Worm (Caenorhabditis elegans): ENCODE results near the gene K08E3.2.

DNA sequence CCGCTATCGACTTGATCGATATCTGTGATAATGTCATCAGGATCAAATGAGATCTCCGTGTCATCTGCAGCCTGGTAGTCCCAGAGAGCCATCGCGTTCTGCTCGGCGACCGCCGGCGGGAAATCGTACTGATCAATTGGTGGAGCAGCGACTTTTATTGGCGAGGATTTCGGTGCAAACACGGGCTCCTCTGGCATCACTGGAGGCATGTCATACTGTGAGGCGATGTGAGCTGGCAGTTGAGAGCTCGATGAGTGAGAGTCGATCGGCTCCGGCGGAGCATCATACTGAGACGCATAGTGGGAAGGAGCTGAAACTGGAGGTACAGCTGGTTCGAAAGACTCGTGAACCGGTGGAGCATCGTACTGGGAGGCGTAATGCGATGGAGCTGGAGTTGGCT is 11.2 kb upstream of the K08E3.2 start:
- TF ChIP-seq klf-2 (GFP tag; conservative IDR thresholded peaks at IDR 0.05) (no peak), med-1 (GFP tag; optimal IDR thresholded peaks at IDR 0.05; ENCODE audit: insufficient read depth) (no peak), flt-1 (GFP tag; IDR thresholded peaks at IDR 0.05) (no peak), tab-1 (GFP tag; IDR thresholded peaks at IDR 0.05) (no peak), cog-1 (tag; optimal IDR thresholded peaks at IDR 0.05) (no peak), ztf-29 (GFP tag; IDR thresholded peaks at IDR 0.05) (no peak), T22C8.4 (GFP tag; IDR thresholded peaks at IDR 0.05) (no peak), ref-1 (GFP tag; conservative IDR thresholded peaks at IDR 0.05) (no peak), ztf-23 (GFP tag; IDR thresholded peaks at IDR 0.05) (no peak)

Data from whole organism, midembryonic.